Fruit fly (Drosophila melanogaster) whole organism: ENCODE measurements around the gene CG14309.

ENCODE experiments used
- CG8478 ChIP-seq: fragments of >200 bp; optimal IDR thresholded peaks from 2 replicates; lab custom pipeline; 2018; ENCODE audit warnings: inconsistent platforms
- EcR ChIP-seq, 2 experiments: fragments of >200 bp; optimal IDR thresholded peaks; 2 replicates each; lab custom pipeline; 2017; ENCODE audit warnings: missing biosample characterization in 2 of 2, missing genetic modification characterization in 2 of 2, missing genetic modification reagents in 2 of 2
- pan ChIP-seq: fragments of >200 bp; optimal IDR thresholded peaks from 2 replicates; lab custom pipeline; 2017
- psq ChIP-seq: fragments of >200 bp; optimal IDR thresholded peaks from 2 replicates; lab custom pipeline; 2017
- usp ChIP-seq: fragments of >200 bp; optimal IDR thresholded peaks from 2 replicates; lab custom pipeline; 2017; ENCODE audit warnings: missing biosample characterization, missing genetic modification characterization, mixed read lengths

DNA sequence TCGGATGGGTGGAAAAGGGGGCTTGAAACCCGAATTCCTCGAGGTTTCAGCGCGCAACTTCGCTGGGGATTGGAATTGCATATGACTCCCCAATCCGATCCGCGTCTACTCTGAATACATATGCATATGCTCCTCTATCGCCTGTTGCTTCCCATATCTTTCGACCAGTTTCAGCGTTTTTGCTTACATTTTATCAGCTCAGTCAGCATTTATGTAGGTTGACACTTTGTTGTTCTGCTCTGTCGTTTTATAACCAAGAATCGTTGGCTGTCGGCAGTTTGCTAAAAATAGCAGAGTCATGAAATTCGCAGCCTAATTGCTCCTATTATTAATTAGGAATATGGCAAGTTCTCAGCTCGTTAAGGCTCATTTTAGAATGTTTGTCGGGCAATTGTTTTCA is 10.8 kb upstream of the CG14309 start:
- TF ChIP-seq CG8478 (no peak), psq (lab: Kevin White, UChicago) (no peak), EcR (GFP tag; optimal IDR thresholded peaks at IDR 0.05; lab: Kevin White, UChicago) (no peak), pan (no peak), usp (no peak)
